Worm (Caenorhabditis elegans) whole organism, mixed stage, embryonic: ENCODE results near the gene acer-1.

Experiments used
- M03D4.4 ChIP-seq: sonication (generic microtip); optimal IDR thresholded peaks from 2 replicates; lab custom pipeline; 2017; ENCODE audit warnings: mild to moderate bottlenecking, missing genetic modification characterization, missing compliant biosample characterization
- bed-3 ChIP-seq: fragments of 200-800 bp; sonication (Bioruptor generic); optimal IDR thresholded peaks from 3 replicates; lab custom pipeline; 2018; ENCODE audit warnings: mild to moderate bottlenecking, missing genetic modification characterization, moderate library complexity, missing compliant biosample characterization
- blmp-1 ChIP-seq: fragments of 150-350 bp; optimal IDR thresholded peaks from 2 replicates; lab custom pipeline; 2014; ENCODE audit warnings: missing biosample characterization, missing genetic modification characterization
- ceh-39 ChIP-seq: fragments of 150-350 bp; optimal IDR thresholded peaks from 2 replicates; lab custom pipeline; 2014; ENCODE audit warnings: missing biosample characterization, missing genetic modification characterization
- ceh-43 ChIP-seq: fragments of 200-800 bp; sonication (Bioruptor generic); optimal IDR thresholded peaks from 2 replicates; lab custom pipeline; 2018; ENCODE audit warnings: mild to moderate bottlenecking, missing genetic modification characterization, moderate library complexity, missing compliant biosample characterization
- ceh-83 ChIP-seq: fragments of 200-800 bp; sonication (Bioruptor generic); optimal IDR thresholded peaks from 2 replicates; lab custom pipeline; 2018; ENCODE audit warnings: mild to moderate bottlenecking, missing genetic modification characterization, missing compliant biosample characterization
- ces-1 ChIP-seq: fragments of 150-350 bp; optimal IDR thresholded peaks from 2 replicates; lab custom pipeline; 2014; ENCODE audit warnings: missing biosample characterization, missing genetic modification reagents, missing genetic modification characterization
- cnd-1 ChIP-seq: fragments of 200-800 bp; sonication (Bioruptor generic); optimal IDR thresholded peaks from 2 replicates; lab custom pipeline; 2018; ENCODE audit warnings: mild to moderate bottlenecking, missing genetic modification characterization, missing compliant biosample characterization
- drap-1 ChIP-seq: fragments of 200-800 bp; sonication (Bioruptor generic); optimal IDR thresholded peaks from 3 replicates; lab custom pipeline; 2018; ENCODE audit warnings: mild to moderate bottlenecking, missing genetic modification characterization, missing compliant biosample characterization
- elt-1 ChIP-seq: sonication (generic microtip); optimal IDR thresholded peaks from 2 replicates; lab custom pipeline; 2017; ENCODE audit warnings: missing genetic modification characterization, mild to moderate bottlenecking, missing compliant biosample characterization, antibody characterized with exemption, moderate library complexity, borderline replicate concordance; ENCODE audit not compliant: insufficient read depth
- elt-3 ChIP-seq: fragments of 150-350 bp; optimal IDR thresholded peaks from 2 replicates; lab custom pipeline; 2014; ENCODE audit warnings: missing biosample characterization, missing genetic modification characterization
- flh-1 ChIP-seq: fragments of 200-800 bp; sonication (Bioruptor generic); optimal IDR thresholded peaks from 2 replicates; lab custom pipeline; 2018; ENCODE audit warnings: mild to moderate bottlenecking, missing genetic modification characterization, moderate library complexity, missing compliant biosample characterization
- ham-2 ChIP-seq: fragments of 200-800 bp; sonication (Bioruptor generic); optimal IDR thresholded peaks from 2 replicates; lab custom pipeline; 2018; ENCODE audit warnings: mild to moderate bottlenecking, missing genetic modification characterization, missing compliant biosample characterization
- hlh-1 ChIP-seq: fragments of 150-350 bp; optimal IDR thresholded peaks from 2 replicates; lab custom pipeline; 2014; ENCODE audit warnings: missing biosample characterization, missing genetic modification reagents, missing genetic modification characterization
- lin-13 ChIP-seq: fragments of 150-350 bp; optimal IDR thresholded peaks from 2 replicates; lab custom pipeline; 2014; ENCODE audit warnings: missing biosample characterization, missing genetic modification characterization
- mab-5 ChIP-seq: fragments of 150-350 bp; optimal IDR thresholded peaks from 2 replicates; lab custom pipeline; 2014; ENCODE audit warnings: missing biosample characterization, missing genetic modification characterization
- mls-2 ChIP-seq: sonication (generic microtip); optimal IDR thresholded peaks from 2 replicates; lab custom pipeline; 2016; ENCODE audit warnings: mild to moderate bottlenecking, missing genetic modification characterization, moderate library complexity, missing compliant biosample characterization
- nhr-12 ChIP-seq: fragments of 150-350 bp; optimal IDR thresholded peaks from 2 replicates; lab custom pipeline; 2014; ENCODE audit warnings: missing biosample characterization, missing genetic modification characterization
- nhr-2 ChIP-seq: fragments of 150-350 bp; optimal IDR thresholded peaks from 2 replicates; lab custom pipeline; 2014; ENCODE audit warnings: missing biosample characterization, missing genetic modification characterization
- nhr-237 ChIP-seq: fragments of 150-350 bp; optimal IDR thresholded peaks from 2 replicates; lab custom pipeline; 2014; ENCODE audit warnings: missing biosample characterization, missing genetic modification characterization
- nhr-76 ChIP-seq: sonication (generic microtip); optimal IDR thresholded peaks from 2 replicates; lab custom pipeline; 2017; ENCODE audit warnings: missing biosample characterization, missing genetic modification characterization
- sem-2 ChIP-seq: fragments of 200-800 bp; sonication (Bioruptor generic); optimal IDR thresholded peaks from 2 replicates; lab custom pipeline; 2018; ENCODE audit warnings: mild to moderate bottlenecking, missing genetic modification characterization, missing compliant biosample characterization
- snpc-4 ChIP-seq: fragments of 150-350 bp; optimal IDR thresholded peaks from 2 replicates; lab custom pipeline; 2014; ENCODE audit warnings: missing biosample characterization, missing genetic modification characterization
- sptf-1 ChIP-seq: sonication (generic microtip); optimal IDR thresholded peaks from 2 replicates; lab custom pipeline; 2017; ENCODE audit warnings: mild to moderate bottlenecking, missing genetic modification characterization, moderate library complexity, missing compliant biosample characterization
- tbx-8 ChIP-seq: fragments of 200-800 bp; sonication (Bioruptor generic); optimal IDR thresholded peaks from 2 replicates; lab custom pipeline; 2018; ENCODE audit warnings: mild to moderate bottlenecking, missing genetic modification characterization, moderate library complexity, missing compliant biosample characterization
- unc-120 ChIP-seq: sonication (generic microtip); optimal IDR thresholded peaks from 2 replicates; lab custom pipeline; 2017; ENCODE audit warnings: missing genetic modification characterization, missing compliant biosample characterization; ENCODE audit not compliant: poor library complexity, severe bottlenecking
- unc-39 ChIP-seq: fragments of 150-350 bp; optimal IDR thresholded peaks from 2 replicates; lab custom pipeline; 2014; ENCODE audit warnings: missing biosample characterization, missing genetic modification characterization
- unc-62 ChIP-seq: fragments of 150-350 bp; optimal IDR thresholded peaks from 2 replicates; lab custom pipeline; 2014; ENCODE audit warnings: missing biosample characterization, missing genetic modification reagents, missing genetic modification characterization
- zip-8 ChIP-seq: fragments of 150-350 bp; optimal IDR thresholded peaks from 2 replicates; lab custom pipeline; 2014; ENCODE audit warnings: missing biosample characterization, missing genetic modification characterization
- ztf-11 ChIP-seq: fragments of 150-350 bp; optimal IDR thresholded peaks from 2 replicates; lab custom pipeline; 2014; ENCODE audit warnings: missing biosample characterization, missing genetic modification characterization

The acer-1 gene

DNA sequence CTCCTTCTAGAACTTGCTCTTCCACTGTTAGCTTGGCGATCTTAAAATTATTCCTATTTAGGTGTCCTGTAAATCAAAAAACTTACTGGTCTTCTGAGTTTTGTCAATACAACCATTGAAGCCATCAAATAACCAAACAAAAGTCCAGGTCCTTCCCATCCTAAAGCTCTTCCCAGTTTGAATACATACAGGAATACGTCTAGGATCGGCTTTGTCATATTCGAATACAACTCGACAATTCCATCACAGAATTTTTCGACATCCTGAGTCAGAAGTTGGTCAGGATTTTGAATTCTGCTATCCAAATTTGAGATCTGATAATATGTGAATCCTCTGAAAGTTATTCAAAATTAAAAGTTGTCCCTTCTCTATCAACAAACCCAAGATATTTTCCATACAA, 7.9 kb downstream of the acer-1 start:
- TF ChIP-seq snpc-4 (tag; lab: Kevin White, UChicago) = no peak
- no peak for TF ChIP-seq ceh-83 (GFP tag; lab: Kevin White, UChicago)
- no peak for TF ChIP-seq sem-2 (GFP tag; lab: Kevin White, UChicago)
- no peak for TF ChIP-seq elt-3 (tag; lab: Kevin White, UChicago)
- TF ChIP-seq ceh-43 (GFP tag; lab: Kevin White, UChicago) = no peak
- TF ChIP-seq nhr-2 (tag; lab: Kevin White, UChicago) = no peak
- TF ChIP-seq ces-1 = no peak
- TF ChIP-seq M03D4.4 (tag; lab: Kevin White, UChicago) = no peak
- TF ChIP-seq nhr-12 (tag; lab: Kevin White, UChicago) = no peak

DNA sequence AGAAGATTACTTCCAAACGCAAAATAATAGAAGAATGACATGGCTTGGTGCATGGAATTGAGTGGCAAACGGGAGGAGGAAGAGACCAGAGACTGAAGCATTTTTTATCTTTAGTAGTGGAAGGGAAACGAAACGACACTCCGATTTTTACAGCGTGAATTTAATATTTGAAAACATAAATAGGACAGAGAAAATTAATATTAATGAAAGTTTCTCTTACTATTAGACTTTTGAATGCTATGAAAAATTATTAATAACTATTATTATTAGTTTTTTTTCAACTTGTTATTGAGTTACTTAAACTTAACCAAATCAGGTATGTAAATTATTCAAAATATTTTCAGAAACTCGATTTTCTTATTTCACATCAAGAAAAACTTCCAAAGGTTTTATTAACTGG, 10.1 kb downstream of the acer-1 start, which contains the start of gene C44B7.7:
Gene C44B7.7, minus strand, starts transcription at position 101 of the 400 bp plus-strand sequence.
- TF ChIP-seq unc-62 (GFP tag; lab: Kevin White, UChicago) = no peak
- TF ChIP-seq mab-5 (tag; lab: Kevin White, UChicago) = no peak
- TF ChIP-seq unc-120 (tag; lab: Kevin White, UChicago) = no peak
- TF ChIP-seq blmp-1 (tag; lab: Kevin White, UChicago) = no peak
- TF ChIP-seq ceh-83 (GFP tag; lab: Kevin White, UChicago) = no peak
- TF ChIP-seq bed-3 = no peak
- no peak for TF ChIP-seq tbx-8 (GFP tag; lab: Kevin White, UChicago)
- no peak for TF ChIP-seq nhr-237

DNA sequence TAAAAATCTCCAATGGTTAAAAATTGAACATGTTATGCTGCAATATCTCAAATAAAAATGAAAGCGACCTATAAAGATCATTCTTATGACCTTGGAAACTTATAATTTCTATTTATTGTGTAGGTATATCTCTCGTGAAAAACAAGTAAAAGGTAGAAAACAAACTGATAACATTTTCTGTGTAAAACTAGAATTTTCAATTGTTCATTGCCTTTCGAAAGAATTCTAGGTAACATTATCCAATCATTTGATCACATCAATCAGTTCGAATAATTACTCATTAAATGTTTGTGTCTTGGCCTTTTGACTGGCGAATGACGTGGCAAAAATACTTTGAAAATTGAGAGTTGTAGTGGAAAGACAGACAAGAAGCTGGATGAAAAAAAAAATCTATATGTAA, 12.3 kb downstream of the acer-1 start:
- TF ChIP-seq zip-8 (no peak), flh-1 (GFP tag; lab: Kevin White, UChicago) (no peak), cnd-1 (tag; lab: Kevin White, UChicago) (no peak), drap-1 (no peak)
- TF ChIP-seq, all 35 proteins: peak for 0

- TF ChIP-seq lin-13 = no peak
- no peak for TF ChIP-seq mab-5 (tag; lab: Kevin White, UChicago)
- TF ChIP-seq elt-1 = no peak
- TF ChIP-seq ham-2 (GFP tag; lab: Kevin White, UChicago) = no peak
- no peak for TF ChIP-seq unc-39 (tag; lab: Kevin White, UChicago)
- TF ChIP-seq ceh-83 (GFP tag; lab: Kevin White, UChicago) = no peak
- no peak for TF ChIP-seq unc-62 (GFP tag; lab: Kevin White, UChicago)
- no peak for TF ChIP-seq nhr-237
Measured at ce11 chrII:6876957-6877356, 13.2 kb downstream of the acer-1 start, which contains the start of gene slc-36.5. Gene slc-36.5, minus strand, starts transcription at chrII:6877057.

DNA sequence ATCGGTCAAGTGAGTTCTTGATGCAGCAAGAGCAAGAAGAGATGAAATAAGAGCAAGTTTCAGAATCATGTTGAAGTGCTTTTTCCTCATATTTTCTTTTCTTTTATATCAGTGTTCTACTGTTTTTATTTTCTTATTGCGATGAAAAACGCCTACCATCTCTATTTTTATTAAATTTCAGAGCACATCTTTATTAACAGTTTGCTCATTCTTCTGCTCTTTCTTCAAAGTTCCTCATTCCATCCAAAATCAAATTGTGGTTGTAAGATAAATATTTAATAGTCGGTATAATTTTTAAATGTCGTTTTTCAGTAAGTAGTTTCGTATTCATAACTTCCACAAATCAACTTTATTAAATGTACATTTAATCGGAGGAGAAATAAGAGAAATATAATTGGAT, 17.7 kb downstream of the acer-1 start, which contains the start of gene C44B7.5:
Gene C44B7.5, minus strand, starts transcription at position 101 of the 400 bp plus-strand sequence.
- no peak for TF ChIP-seq ztf-11 (tag; lab: Kevin White, UChicago)
- TF ChIP-seq sptf-1 = no peak
- no peak for TF ChIP-seq nhr-237
- no peak for TF ChIP-seq unc-120 (tag; lab: Kevin White, UChicago)
- no peak for TF ChIP-seq nhr-12 (tag; lab: Kevin White, UChicago)
- TF ChIP-seq flh-1 (GFP tag; lab: Kevin White, UChicago) = no peak
- no peak for TF ChIP-seq unc-62 (GFP tag; lab: Kevin White, UChicago)
- TF ChIP-seq zip-8 = no peak
- no peak for TF ChIP-seq cnd-1 (tag; lab: Kevin White, UChicago)
- TF ChIP-seq M03D4.4 (tag; lab: Kevin White, UChicago) = no peak

ce11 chrII:6870803-6871202, 19.4 kb downstream of the acer-1 start, which contains the start of gene clhm-1:
Gene clhm-1, minus strand, starts transcription at chrII:6871009.
- peak; percentile 62 for TF ChIP-seq hlh-1 (tag; lab: Kevin White, UChicago)
- TF ChIP-seq unc-62 (GFP tag; lab: Kevin White, UChicago) = no peak

- TF ChIP-seq sptf-1 (no peak), ceh-83 (GFP tag; lab: Kevin White, UChicago) (no peak), nhr-76 (tag; lab: Kevin White, UChicago) (no peak), M03D4.4 (tag; lab: Kevin White, UChicago) (no peak), ham-2 (GFP tag; lab: Kevin White, UChicago) (no peak), mls-2 (tag; lab: Kevin White, UChicago) (no peak), hlh-1 (tag; lab: Kevin White, UChicago) (no peak), bed-3 (no peak), elt-3 (tag; lab: Kevin White, UChicago) (no peak), blmp-1 (tag; lab: Kevin White, UChicago) (no peak), drap-1 (no peak), flh-1 (GFP tag; lab: Kevin White, UChicago) (no peak), ceh-39 (tag; lab: Kevin White, UChicago) (no peak), unc-39 (tag; lab: Kevin White, UChicago) (no peak), unc-120 (tag; lab: Kevin White, UChicago) (no peak), tbx-8 (GFP tag; lab: Kevin White, UChicago) (no peak), sem-2 (GFP tag; lab: Kevin White, UChicago) (no peak), nhr-2 (tag; lab: Kevin White, UChicago) (no peak), ceh-43 (GFP tag; lab: Kevin White, UChicago) (no peak)
Measured at ce11 chrII:6863652-6864051, 26.5 kb downstream of the acer-1 start, which contains the start of gene aff-1. Gene aff-1, minus strand, starts transcription at chrII:6863752.
